Worm (Caenorhabditis elegans) whole organism, young adult: ENCODE measurements around the gene srx-23.

Experiments
- B0019.2 ChIP-seq: fragments of 200-800 bp; sonication (Bioruptor generic); conservative IDR thresholded peaks from 2 replicates; pipeline ENCODE4 v1.3.6; 2022; ENCODE audit warnings: missing genetic modification reagents, missing genetic modification characterization, missing compliant biosample characterization
- B0261.1 ChIP-seq: sonication (generic microtip); optimal IDR thresholded peaks from 2 replicates; lab custom pipeline; 2016; ENCODE audit warnings: mild to moderate bottlenecking, missing genetic modification characterization, moderate library complexity, missing compliant biosample characterization
- C17E4.6 ChIP-seq: fragments of 200-800 bp; sonication (Bioruptor generic); IDR thresholded peaks from 2 replicates; pipeline ENCODE4 v1.3.6; 2022; ENCODE audit warnings: missing genetic modification reagents, missing genetic modification characterization, missing compliant biosample characterization
- D2030.7 ChIP-seq: fragments of 200-800 bp; sonication (Bioruptor generic); IDR thresholded peaks from 2 replicates; pipeline ENCODE4 v1.3.6; 2022; ENCODE audit warnings: missing genetic modification reagents, missing genetic modification characterization, missing compliant biosample characterization
- F10E7.11 ChIP-seq: sonication (generic microtip); optimal IDR thresholded peaks from 2 replicates; lab custom pipeline; 2017; ENCODE audit warnings: mild to moderate bottlenecking, missing genetic modification characterization, moderate library complexity, missing compliant biosample characterization
- F22D6.2 ChIP-seq: sonication (generic microtip); optimal IDR thresholded peaks from 2 replicates; lab custom pipeline; 2016; ENCODE audit warnings: mild to moderate bottlenecking, missing genetic modification characterization, missing compliant biosample characterization
- F23B12.7 ChIP-seq: sonication (generic microtip); optimal IDR thresholded peaks from 2 replicates; lab custom pipeline; 2017; ENCODE audit warnings: missing genetic modification characterization, mild to moderate bottlenecking, missing compliant biosample characterization, antibody characterized with exemption, moderate library complexity; ENCODE audit not compliant: insufficient read depth
- F33H1.4 ChIP-seq: fragments of 200-800 bp; sonication (Bioruptor generic); IDR thresholded peaks from 2 replicates; pipeline ENCODE4 v1.3.6; 2022; ENCODE audit warnings: missing genetic modification reagents, missing genetic modification characterization, missing compliant biosample characterization
- T07F8.4 ChIP-seq: sonication (generic microtip); optimal IDR thresholded peaks from 2 replicates; lab custom pipeline; 2016; ENCODE audit warnings: mild to moderate bottlenecking, missing genetic modification characterization, moderate library complexity, missing compliant biosample characterization
- Y56A3A.18 ChIP-seq: fragments of 200-800 bp; sonication (Bioruptor generic); IDR thresholded peaks from 2 replicates; pipeline ENCODE4 v1.3.6; 2022; ENCODE audit warnings: missing genetic modification reagents, missing genetic modification characterization, missing compliant biosample characterization
- Y67H2A.10 ChIP-seq: fragments of 200-800 bp; sonication (Bioruptor generic); conservative IDR thresholded peaks from 2 replicates; pipeline ENCODE4 v1.3.6; 2022; ENCODE audit warnings: missing genetic modification reagents, missing genetic modification characterization, missing compliant biosample characterization
- ama-1 ChIP-seq, 3 experiments: fragments of 150-350 bp in 1 of 3; sonication (generic microtip) in 2 of 3; optimal IDR thresholded peaks; 2 replicates each; lab custom pipeline; 2014 to 2018; ENCODE audit warnings: missing biosample characterization in 2 of 3, missing genetic modification characterization in 2 of 3, missing genetic modification reagents in 2 of 3
- aptf-2 ChIP-seq: fragments of 200-800 bp; sonication (Bioruptor generic); conservative IDR thresholded peaks from 2 replicates; pipeline ENCODE4 v1.3.6; 2022; ENCODE audit warnings: missing genetic modification reagents, missing genetic modification characterization, missing compliant biosample characterization
- aptf-3 ChIP-seq: fragments of 200-800 bp; sonication (Bioruptor generic); IDR thresholded peaks from 2 replicates; pipeline ENCODE4 v1.3.6; 2022; ENCODE audit warnings: missing genetic modification characterization, missing compliant biosample characterization
- atf-7 ChIP-seq: sonication (generic microtip); optimal IDR thresholded peaks from 2 replicates; lab custom pipeline; 2017; ENCODE audit warnings: mild to moderate bottlenecking, missing genetic modification characterization, missing compliant biosample characterization
- athp-1 ChIP-seq: sonication (generic microtip); optimal IDR thresholded peaks from 2 replicates; lab custom pipeline; 2017; ENCODE audit warnings: mild to moderate bottlenecking, missing genetic modification characterization, missing compliant biosample characterization
- attf-3 ChIP-seq: fragments of 200-800 bp; sonication (Bioruptor generic); conservative IDR thresholded peaks from 2 replicates; pipeline ENCODE4 v1.3.6; 2022; ENCODE audit warnings: missing genetic modification reagents, missing genetic modification characterization, missing compliant biosample characterization
- bed-1 ChIP-seq: fragments of 200-800 bp; sonication (Bioruptor generic); IDR thresholded peaks from 2 replicates; pipeline ENCODE4 v1.3.6; 2022; ENCODE audit warnings: missing genetic modification reagents, missing genetic modification characterization, missing compliant biosample characterization
- cebp-2 ChIP-seq: fragments of 200-800 bp; sonication (Bioruptor generic); IDR thresholded peaks from 2 replicates; pipeline ENCODE4 v1.3.6; 2022; ENCODE audit warnings: missing genetic modification characterization, missing compliant biosample characterization
- ceh-27 ChIP-seq: fragments of 200-800 bp; sonication (Bioruptor generic); optimal IDR thresholded peaks from 2 replicates; lab custom pipeline; 2018; ENCODE audit warnings: mild to moderate bottlenecking, missing genetic modification characterization, moderate library complexity, missing compliant biosample characterization
- ceh-79 ChIP-seq: sonication (generic microtip); optimal IDR thresholded peaks from 2 replicates; lab custom pipeline; 2017; ENCODE audit warnings: mild to moderate bottlenecking, missing genetic modification characterization, missing compliant biosample characterization
- ceh-91 ChIP-seq: fragments of 200-800 bp; sonication (Bioruptor generic); IDR thresholded peaks from 2 replicates; pipeline ENCODE4 v1.3.6; 2022; ENCODE audit warnings: missing genetic modification reagents, missing genetic modification characterization, missing compliant biosample characterization
- chd-7 ChIP-seq: sonication (generic microtip); optimal IDR thresholded peaks from 2 replicates; lab custom pipeline; 2016; ENCODE audit warnings: mild to moderate bottlenecking, missing genetic modification characterization, moderate library complexity, missing compliant biosample characterization
- efl-1 ChIP-seq: fragments of 150-350 bp; optimal IDR thresholded peaks from 2 replicates; lab custom pipeline; 2014; ENCODE audit warnings: missing biosample characterization, missing genetic modification reagents, missing genetic modification characterization
- hsf-1 ChIP-seq: fragments of 200-800 bp; sonication (Bioruptor generic); IDR thresholded peaks from 2 replicates; pipeline ENCODE4 v1.3.6; 2022; ENCODE audit warnings: missing genetic modification reagents, missing genetic modification characterization, missing compliant biosample characterization
- lag-1 ChIP-seq: fragments of 200-800 bp; sonication (Bioruptor generic); IDR thresholded peaks from 2 replicates; pipeline ENCODE4 v1.3.6; 2022; ENCODE audit warnings: missing genetic modification reagents, missing genetic modification characterization, missing compliant biosample characterization
- let-526 ChIP-seq: fragments of 200-800 bp; sonication (Bioruptor generic); IDR thresholded peaks from 2 replicates; pipeline ENCODE4 v1.3.6; 2022; ENCODE audit warnings: missing genetic modification reagents, missing genetic modification characterization, missing compliant biosample characterization
- let-607 ChIP-seq, 2 experiments: fragments of 200-800 bp in 1 of 2; sonication (Bioruptor generic) in 1 of 2; sonication (generic microtip) in 1 of 2; optimal IDR thresholded peaks; 2 replicates each; lab custom pipeline; 2016 to 2018; ENCODE audit warnings: mild to moderate bottlenecking in 2 of 2, missing compliant biosample characterization in 2 of 2, missing genetic modification characterization in 2 of 2, moderate library complexity in 2 of 2, missing genotype in 1 of 2
- lin-26 ChIP-seq: fragments of 200-800 bp; sonication (Bioruptor generic); IDR thresholded peaks from 2 replicates; pipeline ENCODE4 v1.3.6; 2022; ENCODE audit warnings: missing genetic modification reagents, missing genetic modification characterization, missing compliant biosample characterization
- lin-35 ChIP-seq, 3 experiments: fragments of 150-350 bp in 2 of 3; sonication (generic microtip) in 1 of 3; optimal IDR thresholded peaks; 2 replicates each; lab custom pipeline; 2014 to 2018; ENCODE audit warnings: missing biosample characterization in 3 of 3, missing genetic modification characterization in 3 of 3, missing genetic modification reagents in 3 of 3
- lin-40 ChIP-seq: sonication (generic microtip); optimal IDR thresholded peaks from 2 replicates; lab custom pipeline; 2016; ENCODE audit warnings: missing genetic modification characterization, mild to moderate bottlenecking, missing compliant biosample characterization, missing genotype, missing genetic modification reagents
- madf-10 ChIP-seq: sonication (generic microtip); optimal IDR thresholded peaks from 2 replicates; lab custom pipeline; 2016; ENCODE audit warnings: mild to moderate bottlenecking, missing genetic modification characterization, missing compliant biosample characterization
- madf-3 ChIP-seq: fragments of 200-800 bp; sonication (Bioruptor generic); IDR thresholded peaks from 2 replicates; pipeline ENCODE4 v1.3.6; 2022; ENCODE audit warnings: missing genetic modification reagents, missing genetic modification characterization, missing compliant biosample characterization
- nhr-179 ChIP-seq: sonication (generic microtip); optimal IDR thresholded peaks from 2 replicates; lab custom pipeline; 2016; ENCODE audit warnings: mild to moderate bottlenecking, missing genetic modification characterization, missing compliant biosample characterization
- nhr-90 ChIP-seq: sonication (generic microtip); optimal IDR thresholded peaks from 2 replicates; lab custom pipeline; 2016; ENCODE audit warnings: missing genotype, mild to moderate bottlenecking, missing genetic modification characterization, missing compliant biosample characterization
- pbrm-1 ChIP-seq: fragments of 200-800 bp; sonication (Bioruptor generic); IDR thresholded peaks from 2 replicates; pipeline ENCODE4 v1.3.6; 2022; ENCODE audit warnings: missing genetic modification reagents, missing genetic modification characterization, missing compliant biosample characterization
- sea-2 ChIP-seq: fragments of 200-800 bp; sonication (Bioruptor generic); IDR thresholded peaks from 2 replicates; pipeline ENCODE4 v1.3.6; 2022; ENCODE audit warnings: missing genetic modification characterization, missing compliant biosample characterization
- snpc-3.4 ChIP-seq: sonication (generic microtip); optimal IDR thresholded peaks from 2 replicates; lab custom pipeline; 2017; ENCODE audit warnings: missing genetic modification characterization, mild to moderate bottlenecking, missing compliant biosample characterization, antibody characterized with exemption, moderate library complexity, missing genotype, missing genetic modification reagents
- snpc-4 ChIP-seq, 5 experiments: fragments of 150-350 bp in 1 of 5; sonication (generic microtip) in 4 of 5; optimal IDR thresholded peaks; 2 replicates each; lab custom pipeline; 2014 to 2018; ENCODE audit warnings: missing genetic modification characterization in 5 of 5, missing biosample characterization in 3 of 5, antibody characterized with exemption in 2 of 5, mild to moderate bottlenecking in 2 of 5, missing compliant biosample characterization in 2 of 5, missing genotype in 2 of 5, moderate library complexity in 2 of 5, missing genetic modification reagents in 1 of 5
- somi-1 ChIP-seq: fragments of 200-800 bp; sonication (Bioruptor generic); optimal IDR thresholded peaks from 2 replicates; lab custom pipeline; 2018; ENCODE audit warnings: mild to moderate bottlenecking, missing genetic modification characterization, missing compliant biosample characterization
- tbp1 ChIP-seq: fragments of 200-800 bp; sonication (Bioruptor generic); optimal IDR thresholded peaks from 2 replicates; lab custom pipeline; 2018; ENCODE audit warnings: mild to moderate bottlenecking, missing genetic modification characterization, missing compliant biosample characterization
- tbx-9 ChIP-seq: sonication (generic microtip); optimal IDR thresholded peaks from 2 replicates; lab custom pipeline; 2016; ENCODE audit warnings: borderline replicate concordance, missing genetic modification characterization, inconsistent platforms, missing compliant biosample characterization
- tlf-1 ChIP-seq: fragments of 200-800 bp; sonication (Bioruptor generic); optimal IDR thresholded peaks from 2 replicates; lab custom pipeline; 2018; ENCODE audit warnings: mild to moderate bottlenecking, missing genetic modification characterization, missing compliant biosample characterization
- xnd-1 ChIP-seq: sonication (generic microtip); optimal IDR thresholded peaks from 2 replicates; lab custom pipeline; 2016; ENCODE audit warnings: missing genotype, missing genetic modification reagents, missing genetic modification characterization, missing compliant biosample characterization
- zim-3 ChIP-seq: sonication (generic microtip); optimal IDR thresholded peaks from 2 replicates; lab custom pipeline; 2017; ENCODE audit warnings: mild to moderate bottlenecking, missing genetic modification characterization, moderate library complexity, missing compliant biosample characterization

Gene srx-23

ce11 chrV:727484-728351 is 45.6 kb downstream of the srx-23 start, which contains the start of the genes icl-1 and srh-2:
TSS of gene icl-1 (minus strand) at chrV:728004.
TSS of gene srh-2 (plus strand) at chrV:728301.
- TF ChIP-seq lag-1 (GFP tag; lab: Robert Waterston, UW) (0 out of 2 replicates have a peak, but pooled peaks have one; percentile 45), B0261.1 (no peak), atf-7 (peak; percentile 47), F33H1.4 (GFP tag; lab: Robert Waterston, UW) (no peak), bed-1 (GFP tag; lab: Robert Waterston, UW) (no peak), pbrm-1 (0 out of 2 replicates have a peak, but pooled peaks have one; percentile 26), F22D6.2 (tag; lab: Kevin White, UChicago) (peak; percentile 28), ceh-79 (peak; percentile 76), sea-2 (GFP tag; lab: Robert Waterston, UW) (no peak), madf-3 (peak; percentile 47; the same call in 1 of the 2 replicates), tbp1 (GFP tag; lab: Kevin White, UChicago) (peak; percentile 10), tlf-1 (GFP tag; lab: Kevin White, UChicago) (peak; percentile 21), cebp-2 (GFP tag; lab: Robert Waterston, UW) (no peak), athp-1 (tag; lab: Kevin White, UChicago) (peak; percentile 61), ama-1 (optimal IDR thresholded peaks at IDR 0.05; lab: Kevin White, UChicago) (peak; percentile 97), ama-1 (GFP tag; optimal IDR thresholded peaks at IDR 0.05; lab: Kevin White, UChicago) (no peak), hsf-1 (GFP tag; lab: Robert Waterston, UW) (no peak; the same call in 1 of the 2 replicates), chd-7 (tag; lab: Kevin White, UChicago) (peak; percentile 42), ceh-91 (GFP tag; lab: Robert Waterston, UW) (no peak), xnd-1 (tag; lab: Kevin White, UChicago) (no peak), let-526 (GFP tag; lab: Robert Waterston, UW) (0 out of 2 replicates have a peak, but pooled peaks have one; percentile 23), snpc-4 (GFP tag; optimal IDR thresholded peaks at IDR 0.05; lab: Kevin White, UChicago) (no peak), snpc-4 (tag; optimal IDR thresholded peaks at IDR 0.05; lab: Kevin White, UChicago) (no peak), D2030.7 (GFP tag; lab: Robert Waterston, UW) (no peak), let-607 (tag; optimal IDR thresholded peaks at IDR 0.05; lab: Kevin White, UChicago) (no peak), lin-40 (tag; lab: Kevin White, UChicago) (peak; percentile 18), lin-35 (GFP tag; optimal IDR thresholded peaks at IDR 0.05; lab: Kevin White, UChicago) (no peak), lin-26 (GFP tag; lab: Robert Waterston, UW) (peak; percentile 85), F10E7.11 (tag; lab: Kevin White, UChicago) (no peak), aptf-3 (GFP tag; lab: Robert Waterston, UW) (no peak), B0019.2 (GFP tag; lab: Robert Waterston, UW) (0 out of 2 replicates have a peak, but pooled peaks have one; percentile 3), Y56A3A.18 (GFP tag; lab: Robert Waterston, UW) (no peak; the same call in 1 of the 2 replicates), F23B12.7 (no peak), attf-3 (GFP tag; lab: Robert Waterston, UW) (no peak), zim-3 (peak; percentile 45), T07F8.4 (tag; lab: Kevin White, UChicago) (no peak), madf-10 (tag; lab: Kevin White, UChicago) (peak; percentile 43), ceh-27 (GFP tag; lab: Kevin White, UChicago) (no peak), nhr-90 (no peak), tbx-9 (no peak), Y67H2A.10 (no peak), somi-1 (no peak), efl-1 (GFP tag; lab: Kevin White, UChicago) (no peak), aptf-2 (no peak), C17E4.6 (GFP tag; lab: Robert Waterston, UW) (no peak), nhr-179 (tag; lab: Kevin White, UChicago) (no peak), snpc-3.4 (no peak)
